Worm (Caenorhabditis elegans) whole organism, L4 larva: ENCODE data around the gene C35A5.3.

Source experiments
- F10B5.3 ChIP-seq: sonication (generic microtip); optimal IDR thresholded peaks from 2 replicates; lab custom pipeline; 2016; ENCODE audit warnings: mild to moderate bottlenecking, missing genetic modification characterization, missing compliant biosample characterization
- F37D6.2 ChIP-seq: sonication (generic microtip); optimal IDR thresholded peaks from 2 replicates; lab custom pipeline; 2016; ENCODE audit warnings: mild to moderate bottlenecking, missing genetic modification characterization, missing compliant biosample characterization
- R02D3.7 ChIP-seq: fragments of 150-350 bp; sonication (generic microtip); optimal IDR thresholded peaks from 3 replicates; lab custom pipeline; 2014; ENCODE audit warnings: missing biosample characterization, missing genetic modification characterization
- T26A8.4 ChIP-seq: fragments of 200-800 bp; sonication (Bioruptor generic); IDR thresholded peaks from 2 replicates; pipeline ENCODE4 v1.3.6; 2022; ENCODE audit warnings: missing genetic modification characterization, missing compliant biosample characterization
- Y105C5A.15 ChIP-seq: fragments of 200-800 bp; sonication (Bioruptor generic); IDR thresholded peaks from 2 replicates; pipeline ENCODE4 v1.3.6; 2022; ENCODE audit warnings: missing genetic modification characterization, missing compliant biosample characterization
- aha-1 ChIP-seq: fragments of 150-350 bp; peaks from one replicate; lab custom pipeline; 2014; ENCODE audit warnings: missing biosample characterization, missing genetic modification characterization
- ama-1 ChIP-seq: fragments of 150-350 bp; optimal IDR thresholded peaks from 2 replicates; lab custom pipeline; 2014; ENCODE audit warnings: inconsistent platforms, mixed read lengths
- ceh-20 ChIP-seq: fragments of 200-800 bp; sonication (Bioruptor generic); IDR thresholded peaks from 2 replicates; pipeline ENCODE4 v1.3.6; 2022; ENCODE audit warnings: missing genetic modification reagents, missing genetic modification characterization, missing compliant biosample characterization
- ceh-44 ChIP-seq: fragments of 200-800 bp; sonication (Bioruptor generic); IDR thresholded peaks from 2 replicates; pipeline ENCODE4 v1.3.6; 2022; ENCODE audit warnings: missing genetic modification reagents, missing genetic modification characterization, missing compliant biosample characterization
- ces-1 ChIP-seq: fragments of 150-350 bp; sonication (generic microtip); optimal IDR thresholded peaks from 4 replicates; lab custom pipeline; 2014; ENCODE audit warnings: missing biosample characterization, missing genetic modification reagents, missing genetic modification characterization
- cey-2 ChIP-seq: sonication (generic microtip); optimal IDR thresholded peaks from 3 replicates; lab custom pipeline; 2017; ENCODE audit warnings: missing genetic modification characterization, mild to moderate bottlenecking, missing compliant biosample characterization, antibody characterized with exemption, borderline replicate concordance; ENCODE audit not compliant: insufficient read depth
- ctbp-1 ChIP-seq: fragments of 200-800 bp; sonication (Bioruptor generic); IDR thresholded peaks from 2 replicates; pipeline ENCODE4 v1.3.6; 2022; ENCODE audit warnings: missing genetic modification reagents, missing genetic modification characterization, missing compliant biosample characterization
- daf-16 ChIP-seq, 3 experiments: sonication (generic microtip); optimal IDR thresholded peaks; 2 replicates each; lab custom pipeline; 2016 to 2017; ENCODE audit warnings: missing genetic modification characterization in 3 of 3, missing genetic modification reagents in 3 of 3, mild to moderate bottlenecking in 2 of 3, missing compliant biosample characterization in 2 of 3, missing biosample characterization in 1 of 3, moderate library complexity in 1 of 3
- dmd-6 ChIP-seq: fragments of 200-800 bp; sonication (Bioruptor generic); IDR thresholded peaks from 2 replicates; pipeline ENCODE4 v1.3.6; 2022; ENCODE audit warnings: missing genetic modification reagents, missing genetic modification characterization, missing compliant biosample characterization
- egl-27 ChIP-seq: sonication (generic microtip); optimal IDR thresholded peaks from 3 replicates; lab custom pipeline; 2017; ENCODE audit warnings: missing biosample characterization, missing genetic modification reagents, missing genetic modification characterization
- egl-43 ChIP-seq: fragments of 200-800 bp; sonication (Bioruptor generic); IDR thresholded peaks from 2 replicates; pipeline ENCODE4 v1.3.6; 2022; ENCODE audit warnings: missing genetic modification reagents, missing genetic modification characterization, missing compliant biosample characterization
- gei-8 ChIP-seq: fragments of 200-800 bp; sonication (Bioruptor generic); optimal IDR thresholded peaks from 2 replicates; lab custom pipeline; 2018; ENCODE audit warnings: mild to moderate bottlenecking, missing genetic modification characterization, missing compliant biosample characterization
- hif-1 ChIP-seq, 2 experiments: sonication (generic microtip); optimal IDR thresholded peaks; 2 replicates each; lab custom pipeline; 2016 to 2017; ENCODE audit warnings: missing compliant biosample characterization in 2 of 2, missing genetic modification characterization in 2 of 2, missing genetic modification reagents in 2 of 2, missing genotype in 2 of 2, mild to moderate bottlenecking in 1 of 2
- hlh-11 ChIP-seq: fragments of 200-800 bp; sonication (Bioruptor generic); optimal IDR thresholded peaks from 2 replicates; lab custom pipeline; 2018; ENCODE audit warnings: mild to moderate bottlenecking, missing genetic modification characterization, missing compliant biosample characterization
- lin-1 ChIP-seq: fragments of 200-800 bp; sonication (Bioruptor generic); IDR thresholded peaks from 2 replicates; pipeline ENCODE4 v1.3.6; 2022; ENCODE audit warnings: missing genetic modification reagents, missing genetic modification characterization, missing compliant biosample characterization
- lin-13 ChIP-seq: fragments of 150-350 bp; optimal IDR thresholded peaks from 2 replicates; lab custom pipeline; 2014; ENCODE audit warnings: missing biosample characterization, missing genetic modification reagents, missing genetic modification characterization
- lin-38 ChIP-seq: fragments of 200-800 bp; sonication (Bioruptor generic); IDR thresholded peaks from 2 replicates; pipeline ENCODE4 v1.3.6; 2022; ENCODE audit warnings: missing genetic modification reagents, missing genetic modification characterization, missing compliant biosample characterization
- madf-9 ChIP-seq: fragments of 200-800 bp; sonication (Bioruptor generic); conservative IDR thresholded peaks from 2 replicates; pipeline ENCODE4 v1.3.6; 2022; ENCODE audit warnings: missing genetic modification reagents, missing genetic modification characterization, missing compliant biosample characterization
- mdl-1 ChIP-seq, 2 experiments: fragments of 150-350 bp in 1 of 2; sonication (generic microtip) in 1 of 2; optimal IDR thresholded peaks; 2 replicates each; lab custom pipeline; 2014 to 2017; ENCODE audit warnings: missing biosample characterization in 2 of 2, missing genetic modification characterization in 2 of 2
- mdt-29 ChIP-seq: fragments of 200-800 bp; sonication (Bioruptor generic); IDR thresholded peaks from 2 replicates; pipeline ENCODE4 v1.3.6; 2022; ENCODE audit warnings: missing genetic modification reagents, missing genetic modification characterization, missing compliant biosample characterization
- mep-1 ChIP-seq: fragments of 150-350 bp; sonication (generic microtip); optimal IDR thresholded peaks from 3 replicates; lab custom pipeline; 2014; ENCODE audit warnings: missing biosample characterization, missing genetic modification characterization
- mes-2 ChIP-seq: sonication (generic microtip); optimal IDR thresholded peaks from 2 replicates; lab custom pipeline; 2016; ENCODE audit warnings: missing genotype, mild to moderate bottlenecking, missing genetic modification characterization, missing compliant biosample characterization; ENCODE audit not compliant: poor library complexity, severe bottlenecking
- mxl-3 ChIP-seq: fragments of 200-800 bp; sonication (Bioruptor generic); optimal IDR thresholded peaks from 2 replicates; lab custom pipeline; 2018; ENCODE audit warnings: mild to moderate bottlenecking, missing genetic modification characterization, missing compliant biosample characterization
- nhr-102 ChIP-seq: sonication (generic microtip); optimal IDR thresholded peaks from 2 replicates; lab custom pipeline; 2016; ENCODE audit warnings: mild to moderate bottlenecking, missing genetic modification characterization, moderate library complexity, missing compliant biosample characterization
- nhr-111 ChIP-seq: fragments of 200-800 bp; sonication (Bioruptor generic); optimal IDR thresholded peaks from 2 replicates; lab custom pipeline; 2018; ENCODE audit warnings: mild to moderate bottlenecking, missing genetic modification characterization, missing compliant biosample characterization
- nhr-28 ChIP-seq: fragments of 150-350 bp; optimal IDR thresholded peaks from 2 replicates; lab custom pipeline; 2014; ENCODE audit warnings: missing biosample characterization, missing genetic modification characterization
- nhr-48 ChIP-seq: sonication (generic microtip); optimal IDR thresholded peaks from 2 replicates; lab custom pipeline; 2016; ENCODE audit warnings: mild to moderate bottlenecking, missing genetic modification characterization, missing compliant biosample characterization
- nhr-76 ChIP-seq: fragments of 150-350 bp; optimal IDR thresholded peaks from 2 replicates; lab custom pipeline; 2014; ENCODE audit warnings: missing biosample characterization, missing genetic modification characterization
- nhr-77 ChIP-seq: fragments of 150-350 bp; optimal IDR thresholded peaks from 2 replicates; lab custom pipeline; 2014; ENCODE audit warnings: missing biosample characterization, missing genetic modification characterization
- pqm-1 ChIP-seq: sonication (generic microtip); optimal IDR thresholded peaks from 2 replicates; lab custom pipeline; 2017; ENCODE audit warnings: missing biosample characterization, missing genetic modification characterization
- rbr-2 ChIP-seq: sonication (generic microtip); optimal IDR thresholded peaks from 2 replicates; lab custom pipeline; 2016; ENCODE audit warnings: missing genotype, missing genetic modification characterization, missing compliant biosample characterization
- saeg-2 ChIP-seq: fragments of 200-800 bp; sonication (Bioruptor generic); IDR thresholded peaks from 2 replicates; pipeline ENCODE4 v1.3.6; 2022; ENCODE audit warnings: missing genetic modification reagents, missing genetic modification characterization, missing compliant biosample characterization
- set-16 ChIP-seq: fragments of 200-800 bp; sonication (Bioruptor generic); IDR thresholded peaks from 2 replicates; pipeline ENCODE4 v1.3.6; 2022; ENCODE audit warnings: missing genetic modification reagents, missing genetic modification characterization, missing compliant biosample characterization
- skn-1 ChIP-seq: fragments of 150-350 bp; optimal IDR thresholded peaks from 2 replicates; lab custom pipeline; 2014; ENCODE audit warnings: missing biosample characterization, missing genetic modification characterization
- snpc-1.2 ChIP-seq: fragments of 200-800 bp; sonication (Bioruptor generic); IDR thresholded peaks from 2 replicates; pipeline ENCODE4 v1.3.6; 2022; ENCODE audit warnings: missing genetic modification reagents, missing genetic modification characterization, missing compliant biosample characterization
- tra-1 ChIP-seq: fragments of 200-800 bp; sonication (Bioruptor generic); IDR thresholded peaks from 2 replicates; pipeline ENCODE4 v1.3.6; 2022; ENCODE audit warnings: missing genetic modification reagents, missing genetic modification characterization, missing compliant biosample characterization
- unc-62 ChIP-seq, 3 experiments: fragments of 150-350 bp in 1 of 3; sonication (generic microtip); optimal IDR thresholded peaks in 2 of 3; peaks in 1 of 3; 1 replicate in 1 of 3; 2 replicates in 2 of 3; lab custom pipeline; 2014 to 2017; ENCODE audit warnings: missing biosample characterization in 3 of 3, missing genetic modification characterization in 3 of 3, missing genetic modification reagents in 3 of 3, missing genotype in 1 of 3
- zag-1 ChIP-seq: fragments of 150-350 bp; optimal IDR thresholded peaks from 2 replicates; lab custom pipeline; 2014; ENCODE audit warnings: missing biosample characterization, missing genetic modification characterization
- zfp-2 ChIP-seq: sonication (generic microtip); optimal IDR thresholded peaks from 2 replicates; lab custom pipeline; 2016; ENCODE audit warnings: mild to moderate bottlenecking, missing genetic modification characterization, missing compliant biosample characterization
- zfp-3 ChIP-seq: fragments of 200-800 bp; sonication (Bioruptor generic); conservative IDR thresholded peaks from 2 replicates; pipeline ENCODE4 v1.3.6; 2022; ENCODE audit warnings: missing genetic modification reagents, missing genetic modification characterization, missing compliant biosample characterization

Gene C35A5.3

DNA sequence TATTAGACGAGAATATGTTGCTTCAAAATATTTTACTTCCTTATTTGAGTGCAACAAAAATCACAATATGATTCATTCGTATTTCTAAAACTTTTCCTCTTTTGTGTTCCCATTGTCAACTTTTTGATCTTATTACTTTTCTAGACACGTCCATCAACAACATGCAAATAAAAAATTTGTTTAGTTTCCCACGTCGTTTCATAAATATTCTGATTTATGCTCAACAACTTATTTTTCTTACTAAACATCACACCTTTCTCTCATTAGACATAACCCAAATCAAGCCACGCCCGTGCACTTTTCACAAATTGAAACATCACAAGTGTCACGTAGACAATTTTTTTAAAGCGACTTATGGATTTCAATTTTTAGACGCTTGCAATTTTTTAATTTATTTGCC, 31.4 kb downstream of the C35A5.3 start:
- TF ChIP-seq nhr-111 (no peak), aha-1 (tag; lab: Kevin White, UChicago) (peak; percentile 92), set-16 (GFP tag; lab: Robert Waterston, UW) (no peak)

DNA sequence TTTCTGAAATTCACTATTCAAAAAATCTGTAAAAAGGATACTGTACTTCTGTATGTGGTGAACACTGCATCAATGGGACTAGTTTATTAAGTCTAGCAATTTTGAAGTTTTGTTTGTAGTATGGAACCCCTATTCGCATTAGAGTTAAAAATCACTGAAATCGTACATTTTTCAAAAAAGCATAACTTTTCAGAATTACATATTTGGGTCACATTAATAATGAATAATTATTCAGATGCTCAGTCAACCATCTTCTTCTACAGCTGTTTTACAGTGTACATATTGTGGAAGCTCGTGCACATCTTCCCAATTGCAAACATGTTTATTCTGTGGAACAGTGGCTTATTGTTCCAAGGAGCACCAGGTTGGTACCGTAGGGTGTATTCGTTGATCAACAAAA, 32.5 kb downstream of the C35A5.3 start:
- no peak for TF ChIP-seq skn-1 (tag; lab: Kevin White, UChicago)
- peak in 1 of 2 experiments; percentile 55 for TF ChIP-seq daf-16 (GFP tag; optimal IDR thresholded peaks at IDR 0.05; lab: Kevin White, UChicago)
- no peak for TF ChIP-seq daf-16 (tag; optimal IDR thresholded peaks at IDR 0.05; lab: Kevin White, UChicago)
- TF ChIP-seq unc-62 (GFP tag; optimal IDR thresholded peaks at IDR 0.05 in 1 of 2; lab: Kevin White, UChicago): peak in 1 of 2 experiments; percentile 95
- no peak for TF ChIP-seq unc-62 (tag; optimal IDR thresholded peaks at IDR 0.05; lab: Kevin White, UChicago)

DNA sequence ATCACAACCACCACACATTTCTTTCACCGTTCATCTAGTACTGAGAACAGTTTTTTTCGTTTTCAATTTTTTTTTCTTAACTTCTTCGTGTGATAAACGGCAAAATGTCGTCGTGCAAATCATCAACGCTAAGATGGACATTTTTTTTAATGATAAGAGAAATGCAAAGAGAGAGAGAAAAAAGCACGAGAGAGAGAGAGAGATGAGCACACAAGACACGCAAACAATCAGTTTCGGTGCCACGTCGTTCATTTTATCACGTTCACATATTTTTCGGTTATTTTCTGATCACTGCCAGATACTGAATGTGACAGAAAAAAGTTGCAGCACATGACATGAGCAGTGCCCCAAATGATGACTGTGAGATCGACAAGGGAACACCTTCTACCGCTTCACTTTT, 33.0 kb downstream of the C35A5.3 start, which contains the start of gene egl-9:
Gene egl-9, plus strand, starts transcription at position 328 of the 400 bp plus-strand sequence.
- peak; percentile 2 for TF ChIP-seq mxl-3 (GFP tag; lab: Kevin White, UChicago)
- peak; percentile 3 for TF ChIP-seq lin-13 (GFP tag; lab: Kevin White, UChicago)
- TF ChIP-seq zfp-2 (tag; lab: Kevin White, UChicago): no peak
- TF ChIP-seq hif-1 (tag; optimal IDR thresholded peaks at IDR 0.05; lab: Kevin White, UChicago): peak; percentile 78 to 98
- no peak for TF ChIP-seq snpc-1.2 (GFP tag; lab: Robert Waterston, UW)
- no peak for TF ChIP-seq mep-1
- TF ChIP-seq mdl-1 (tag; optimal IDR thresholded peaks at IDR 0.05; lab: Kevin White, UChicago): peak in 1 of 2 experiments; percentile 62
- no peak for TF ChIP-seq cey-2 (tag; lab: Kevin White, UChicago)
- no peak; the same call in 1 of the 2 replicates for TF ChIP-seq ctbp-1 (GFP tag; lab: Robert Waterston, UW)
- TF ChIP-seq egl-43 (GFP tag; lab: Robert Waterston, UW): no peak
- TF ChIP-seq nhr-76 (tag; lab: Kevin White, UChicago): no peak
- TF ChIP-seq mes-2: peak; percentile 55
- peak; percentile 99 for TF ChIP-seq aha-1 (tag; lab: Kevin White, UChicago)
- TF ChIP-seq nhr-28 (tag; lab: Kevin White, UChicago): peak; percentile 64
- TF ChIP-seq mdt-29 (GFP tag; lab: Robert Waterston, UW): peak; percentile 33; the same call in 1 of the 2 replicates
- TF ChIP-seq zfp-3 (GFP tag; lab: Robert Waterston, UW): peak; percentile 56
- 0 out of 2 replicates have a peak, but pooled peaks have one; percentile 48 for TF ChIP-seq ceh-20 (GFP tag; lab: Robert Waterston, UW)
- peak; percentile 51; the same call in 1 of the 2 replicates for TF ChIP-seq T26A8.4 (GFP tag; lab: Robert Waterston, UW)
- TF ChIP-seq pqm-1: peak; percentile 19
- TF ChIP-seq nhr-48: peak; percentile 53
- no peak for TF ChIP-seq ces-1 (GFP tag; lab: Kevin White, UChicago)
- TF ChIP-seq dmd-6: peak; percentile 91
- no peak for TF ChIP-seq F10B5.3 (tag; lab: Kevin White, UChicago)
- TF ChIP-seq nhr-77 (tag; lab: Kevin White, UChicago): peak; percentile 82
- TF ChIP-seq nhr-102 (tag; lab: Kevin White, UChicago): peak; percentile 7
- TF ChIP-seq daf-16 (GFP tag; optimal IDR thresholded peaks at IDR 0.05; lab: Kevin White, UChicago): no peak
- TF ChIP-seq daf-16 (tag; optimal IDR thresholded peaks at IDR 0.05; lab: Kevin White, UChicago): peak; percentile 65
- TF ChIP-seq egl-27: no peak
- TF ChIP-seq ceh-44 (GFP tag; lab: Robert Waterston, UW): no peak
- TF ChIP-seq saeg-2 (GFP tag; lab: Robert Waterston, UW): no peak
- TF ChIP-seq zag-1 (tag; lab: Kevin White, UChicago): no peak
- TF ChIP-seq gei-8 (GFP tag; lab: Kevin White, UChicago): no peak
- no peak for TF ChIP-seq F37D6.2
- no peak for TF ChIP-seq lin-38
- TF ChIP-seq R02D3.7: no peak
- no peak for TF ChIP-seq Y105C5A.15
- TF ChIP-seq hlh-11 (tag; lab: Kevin White, UChicago): peak; percentile 83
- peak; percentile 59 for TF ChIP-seq ama-1 (lab: Kevin White, UChicago)
- TF ChIP-seq rbr-2: no peak
- TF ChIP-seq lin-1 (GFP tag; lab: Robert Waterston, UW): 0 out of 2 replicates have a peak, but pooled peaks have one; percentile 15
- peak; percentile 31; the same call in 1 of the 2 replicates for TF ChIP-seq tra-1 (GFP tag; lab: Robert Waterston, UW)
- no peak for TF ChIP-seq madf-9
